Worm (Caenorhabditis elegans) whole organism, L4 larva: ENCODE measurements around the gene tba-4.

Experiments used
- arid-1 ChIP-seq: fragments of 200-800 bp; sonication (Bioruptor generic); conservative IDR thresholded peaks from 2 replicates; pipeline ENCODE4 v1.3.6; 2022; ENCODE audit warnings: missing genetic modification reagents, missing genetic modification characterization, missing compliant biosample characterization
- ceh-44 ChIP-seq: fragments of 200-800 bp; sonication (Bioruptor generic); IDR thresholded peaks from 2 replicates; pipeline ENCODE4 v1.3.6; 2022; ENCODE audit warnings: missing genetic modification reagents, missing genetic modification characterization, missing compliant biosample characterization
- daf-8 ChIP-seq: fragments of 200-800 bp; sonication (Bioruptor generic); IDR thresholded peaks from 2 replicates; pipeline ENCODE4 v1.3.6; 2022; ENCODE audit warnings: missing genetic modification characterization, missing compliant biosample characterization
- duxl-1 ChIP-seq: sonication (generic microtip); optimal IDR thresholded peaks from 2 replicates; lab custom pipeline; 2016; ENCODE audit warnings: mild to moderate bottlenecking, missing genetic modification characterization, moderate library complexity, missing compliant biosample characterization; ENCODE audit not compliant: poor library complexity
- hif-1 ChIP-seq, 2 experiments: sonication (generic microtip); optimal IDR thresholded peaks; 2 replicates each; lab custom pipeline; 2016 to 2017; ENCODE audit warnings: missing compliant biosample characterization in 2 of 2, missing genetic modification characterization in 2 of 2, missing genetic modification reagents in 2 of 2, missing genotype in 2 of 2, mild to moderate bottlenecking in 1 of 2
- lin-13 ChIP-seq: fragments of 150-350 bp; optimal IDR thresholded peaks from 2 replicates; lab custom pipeline; 2014; ENCODE audit warnings: missing biosample characterization, missing genetic modification reagents, missing genetic modification characterization
- lsy-2 ChIP-seq, 2 experiments: fragments of 150-350 bp in 1 of 2; sonication (generic microtip) in 1 of 2; optimal IDR thresholded peaks; 2 replicates each; lab custom pipeline; 2014 to 2017; ENCODE audit warnings: missing biosample characterization in 2 of 2, missing genetic modification characterization in 2 of 2
- pqm-1 ChIP-seq: sonication (generic microtip); optimal IDR thresholded peaks from 2 replicates; lab custom pipeline; 2017; ENCODE audit warnings: missing biosample characterization, missing genetic modification characterization
- unc-130 ChIP-seq: sonication (generic microtip); optimal IDR thresholded peaks from 2 replicates; lab custom pipeline; 2016; ENCODE audit warnings: missing genetic modification reagents, missing genetic modification characterization, missing compliant biosample characterization
- zfp-2 ChIP-seq: sonication (generic microtip); optimal IDR thresholded peaks from 2 replicates; lab custom pipeline; 2016; ENCODE audit warnings: mild to moderate bottlenecking, missing genetic modification characterization, missing compliant biosample characterization

ce11 chrII:10918293-10918756, at the start of gene tba-4:
- TF ChIP-seq hif-1 (tag; optimal IDR thresholded peaks at IDR 0.05; lab: Kevin White, UChicago) (no peak), duxl-1 (tag; lab: Kevin White, UChicago) (no peak), unc-130 (GFP tag; lab: Kevin White, UChicago) (no peak), arid-1 (GFP tag; lab: Robert Waterston, UW) (no peak), ceh-44 (no peak), daf-8 (GFP tag; lab: Robert Waterston, UW) (no peak), zfp-2 (no peak), lsy-2 (tag; optimal IDR thresholded peaks at IDR 0.05; lab: Kevin White, UChicago) (no peak), lin-13 (GFP tag; lab: Kevin White, UChicago) (no peak), pqm-1 (tag; lab: Kevin White, UChicago) (peak; percentile 79)
